Worm (Caenorhabditis elegans): ENCODE results near the gene ins-31.

- TF ChIP-seq nhr-12 (tag; optimal IDR thresholded peaks at IDR 0.05): no peak
- TF ChIP-seq lsy-2 (tag; optimal IDR thresholded peaks at IDR 0.05): no peak
- no peak for TF ChIP-seq unc-62 (GFP tag; optimal IDR thresholded peaks at IDR 0.05)
- TF ChIP-seq ama-1 (optimal IDR thresholded peaks at IDR 0.05): no peak
- no peak for TF ChIP-seq sma-9 (GFP tag; optimal IDR thresholded peaks at IDR 0.05)
- TF ChIP-seq sma-9 (tag; optimal IDR thresholded peaks at IDR 0.05): no peak
- TF ChIP-seq F13H6.1 (tag; optimal IDR thresholded peaks at IDR 0.05): no peak
- TF ChIP-seq ztf-1 (GFP tag; conservative IDR thresholded peaks at IDR 0.05): no peak
- TF ChIP-seq aly-2 (tag; optimal IDR thresholded peaks at IDR 0.05): no peak
- no peak for TF ChIP-seq elt-3 (tag; optimal IDR thresholded peaks at IDR 0.05)
- no peak for TF ChIP-seq mdl-1 (tag; optimal IDR thresholded peaks at IDR 0.05)
- TF ChIP-seq lin-11 (tag; optimal IDR thresholded peaks at IDR 0.05): no peak
- TF ChIP-seq ztf-11 (tag; optimal IDR thresholded peaks at IDR 0.05): no peak
Measured at ce11 chrII:3135293-3135692, 8.5 kb downstream of the ins-31 start.
